Fruit fly (Drosophila melanogaster) whole organism, embryonic: ENCODE data around the gene CG9626.

Experiments
- Atf3 ChIP-seq: fragments of 200-800 bp; sonication (Bioruptor generic); optimal IDR thresholded peaks from 3 replicates; lab custom pipeline; 2016; ENCODE audit warnings: missing biosample characterization, missing genetic modification characterization
- Blimp-1 ChIP-seq: fragments of 200-800 bp; sonication (Bioruptor generic); optimal IDR thresholded peaks from 3 replicates; lab custom pipeline; 2018; ENCODE audit warnings: missing biosample characterization, missing genetic modification characterization, mild to moderate bottlenecking, moderate library complexity, missing genetic modification reagents
- CG10543 ChIP-seq: fragments of 200-800 bp; sonication (Bioruptor generic); optimal IDR thresholded peaks from 3 replicates; lab custom pipeline; 2017; ENCODE audit warnings: missing biosample characterization, mild to moderate bottlenecking, missing genetic modification characterization, moderate library complexity
- CG11504 ChIP-seq: fragments of 200-800 bp; sonication (Bioruptor generic); optimal IDR thresholded peaks from 3 replicates; lab custom pipeline; 2019; ENCODE audit warnings: missing biosample characterization, mild to moderate bottlenecking, missing genetic modification characterization, moderate library complexity
- CG12071 ChIP-seq: fragments of 200-800 bp; sonication (Bioruptor generic); optimal IDR thresholded peaks from 3 replicates; lab custom pipeline; 2018; ENCODE audit warnings: missing biosample characterization, mild to moderate bottlenecking, missing genetic modification characterization
- CG1233 ChIP-seq: fragments of 200-800 bp; sonication (Bioruptor generic); optimal IDR thresholded peaks from 4 replicates; lab custom pipeline; 2018; ENCODE audit warnings: missing biosample characterization, mild to moderate bottlenecking, missing genetic modification characterization
- CG17361 ChIP-seq: fragments of 200-800 bp; sonication (Bioruptor generic); IDR thresholded peaks from 3 replicates; pipeline ENCODE4 v1.3.6; 2022; ENCODE audit warnings: missing biosample characterization, missing genetic modification characterization
- CG31365 ChIP-seq: fragments of 200-800 bp; sonication (Bioruptor generic); optimal IDR thresholded peaks from 2 replicates; lab custom pipeline; 2018; ENCODE audit warnings: missing biosample characterization, mild to moderate bottlenecking, missing genetic modification characterization
- CG3163 ChIP-seq: fragments of 200-800 bp; sonication (Bioruptor generic); optimal IDR thresholded peaks from 3 replicates; lab custom pipeline; 2016; ENCODE audit warnings: missing biosample characterization, missing genetic modification characterization
- CG3281 ChIP-seq: fragments of 200-800 bp; sonication (Bioruptor generic); optimal IDR thresholded peaks from 3 replicates; lab custom pipeline; 2017; ENCODE audit warnings: missing biosample characterization, mild to moderate bottlenecking, missing genetic modification characterization
- CG4617 ChIP-seq: fragments of 200-800 bp; sonication (Bioruptor generic); optimal IDR thresholded peaks from 3 replicates; lab custom pipeline; 2016; ENCODE audit warnings: missing biosample characterization, missing genetic modification characterization, borderline replicate concordance
- CG4707 ChIP-seq: fragments of 200-800 bp; sonication (Bioruptor generic); optimal IDR thresholded peaks from 2 replicates; lab custom pipeline; 2018; ENCODE audit warnings: missing biosample characterization, mild to moderate bottlenecking, missing genetic modification characterization, moderate library complexity
- CG6175 ChIP-seq: fragments of 200-800 bp; sonication (Bioruptor generic); IDR thresholded peaks from 3 replicates; pipeline ENCODE4 v1.3.6; 2022; ENCODE audit warnings: missing biosample characterization, missing genetic modification characterization
- CG6272 ChIP-seq: fragments of 200-800 bp; sonication (Bioruptor generic); IDR thresholded peaks from 2 replicates; pipeline ENCODE4 v1.3.6; 2022; ENCODE audit warnings: missing biosample characterization, missing genetic modification characterization
- CG6765 ChIP-seq: fragments of 200-800 bp; sonication (Bioruptor generic); optimal IDR thresholded peaks from 3 replicates; lab custom pipeline; 2017; ENCODE audit warnings: missing biosample characterization, mild to moderate bottlenecking, missing genetic modification characterization
- CG7271 ChIP-seq: fragments of 200-800 bp; sonication (Bioruptor generic); optimal IDR thresholded peaks from 2 replicates; lab custom pipeline; 2018; ENCODE audit warnings: missing biosample characterization, mild to moderate bottlenecking, missing genetic modification characterization, moderate library complexity
- D19B ChIP-seq: fragments of 200-800 bp; sonication (Bioruptor generic); optimal IDR thresholded peaks from 2 replicates; lab custom pipeline; 2017; ENCODE audit warnings: missing biosample characterization, mild to moderate bottlenecking, missing genetic modification characterization
- E2f1 ChIP-seq: fragments of 200-800 bp; sonication (Bioruptor generic); IDR thresholded peaks from 2 replicates; pipeline ENCODE4 v1.3.6; 2022; ENCODE audit warnings: missing biosample characterization, missing genetic modification characterization
- Hey ChIP-seq: fragments of 200-800 bp; sonication (Bioruptor generic); optimal IDR thresholded peaks from 3 replicates; lab custom pipeline; 2018; ENCODE audit warnings: missing biosample characterization, mild to moderate bottlenecking, missing genetic modification characterization
- Hr39 ChIP-seq: fragments of >200 bp; optimal IDR thresholded peaks from 2 replicates; lab custom pipeline; 2017
- Hsf ChIP-seq: fragments of 200-800 bp; sonication (Bioruptor generic); optimal IDR thresholded peaks from 3 replicates; lab custom pipeline; 2016; ENCODE audit warnings: missing biosample characterization, missing genetic modification characterization
- Med ChIP-seq: fragments of 200-800 bp; sonication (Bioruptor generic); peaks from one replicate; lab custom pipeline; 2016; ENCODE audit warnings: missing biosample characterization, missing genetic modification characterization, mild to moderate bottlenecking, inconsistent platforms, moderate library complexity
- Neu2 ChIP-seq: fragments of 200-800 bp; sonication (Bioruptor generic); optimal IDR thresholded peaks from 3 replicates; lab custom pipeline; 2016; ENCODE audit warnings: missing biosample characterization, missing genetic modification characterization, borderline replicate concordance
- Oaz ChIP-seq: fragments of 200-800 bp; sonication (Bioruptor generic); IDR thresholded peaks from 2 replicates; pipeline ENCODE4 v1.3.6; 2022; ENCODE audit warnings: missing biosample characterization, missing genetic modification characterization
- Oli ChIP-seq: fragments of 200-800 bp; sonication (Bioruptor generic); optimal IDR thresholded peaks from 2 replicates; lab custom pipeline; 2018; ENCODE audit warnings: missing biosample characterization, mild to moderate bottlenecking, missing genetic modification characterization, moderate library complexity
- Pdp1 ChIP-seq, 2 experiments: fragments of 200-800 bp; sonication (Bioruptor generic); optimal IDR thresholded peaks; 3 replicates each; lab custom pipeline; 2016; ENCODE audit warnings: missing biosample characterization in 2 of 2, missing genetic modification characterization in 2 of 2, mild to moderate bottlenecking in 1 of 2, moderate library complexity in 1 of 2
- Vsx1 ChIP-seq: fragments of 200-800 bp; sonication (Bioruptor generic); optimal IDR thresholded peaks from 2 replicates; lab custom pipeline; 2017; ENCODE audit warnings: missing biosample characterization, mild to moderate bottlenecking, missing genetic modification characterization, missing genetic modification reagents
- ap ChIP-seq: fragments of 200-800 bp; sonication (Bioruptor generic); IDR thresholded peaks from 2 replicates; pipeline ENCODE4 v1.3.6; 2022; ENCODE audit warnings: missing biosample characterization, missing genetic modification characterization
- ara ChIP-seq: fragments of 200-800 bp; sonication (Bioruptor generic); IDR thresholded peaks from 2 replicates; pipeline ENCODE4 v1.3.6; 2022; ENCODE audit warnings: missing biosample characterization, missing genetic modification characterization
- ash1 ChIP-seq: fragments of 200-800 bp; sonication (Bioruptor generic); optimal IDR thresholded peaks from 2 replicates; lab custom pipeline; 2018; ENCODE audit warnings: missing biosample characterization, mild to moderate bottlenecking, missing genetic modification characterization
- az2 ChIP-seq: fragments of 200-800 bp; sonication (Bioruptor generic); optimal IDR thresholded peaks from 3 replicates; lab custom pipeline; 2016; ENCODE audit warnings: missing biosample characterization, missing genetic modification characterization
- fd102C ChIP-seq: fragments of 200-800 bp; sonication (Bioruptor generic); optimal IDR thresholded peaks from 2 replicates; lab custom pipeline; 2018; ENCODE audit warnings: missing biosample characterization, mild to moderate bottlenecking, missing genetic modification characterization, moderate library complexity
- fd3F ChIP-seq: fragments of 200-800 bp; sonication (Bioruptor generic); optimal IDR thresholded peaks from 2 replicates; lab custom pipeline; 2018; ENCODE audit warnings: missing biosample characterization, mild to moderate bottlenecking, missing genetic modification characterization, moderate library complexity
- gem ChIP-seq: fragments of 200-800 bp; sonication (Bioruptor generic); optimal IDR thresholded peaks from 2 replicates; lab custom pipeline; 2019; ENCODE audit warnings: missing biosample characterization, mild to moderate bottlenecking, missing genetic modification characterization, moderate library complexity
- gsb-n ChIP-seq: fragments of 200-800 bp; sonication (Bioruptor generic); optimal IDR thresholded peaks from 3 replicates; lab custom pipeline; 2018; ENCODE audit warnings: missing biosample characterization, mild to moderate bottlenecking, missing genetic modification characterization
- hbn ChIP-seq: fragments of 200-800 bp; sonication (Bioruptor generic); IDR thresholded peaks from 2 replicates; pipeline ENCODE4 v1.3.6; 2022; ENCODE audit warnings: missing biosample characterization, missing genetic modification characterization; ENCODE audit not compliant: partially characterized antibody
- hkb ChIP-seq, 2 experiments: fragments of 200-800 bp in 1 of 2; fragments of >200 bp in 1 of 2; sonication (Bioruptor generic) in 1 of 2; IDR thresholded peaks in 1 of 2; optimal IDR thresholded peaks in 1 of 2; 2 replicates each; pipeline versions ENCODE4 v1.3.6 to Lab custom; 2017 to 2022; ENCODE audit warnings: missing biosample characterization in 1 of 2, missing genetic modification characterization in 1 of 2
- lab ChIP-seq: fragments of 200-800 bp; sonication (Bioruptor generic); optimal IDR thresholded peaks from 3 replicates; lab custom pipeline; 2017; ENCODE audit warnings: missing biosample characterization, missing genetic modification characterization, mild to moderate bottlenecking, moderate library complexity, missing genetic modification reagents
- lola ChIP-seq, 3 experiments: fragments of >200 bp in 2 of 3; fragments of 200-800 bp in 1 of 3; sonication (Bioruptor generic) in 1 of 3; optimal IDR thresholded peaks; 2 replicates each; lab custom pipeline; 2017 to 2019; ENCODE audit warnings: missing biosample characterization in 3 of 3, missing genetic modification characterization in 3 of 3, mild to moderate bottlenecking in 1 of 3, moderate library complexity in 1 of 3
- mld ChIP-seq: fragments of 200-800 bp; sonication (Bioruptor generic); IDR thresholded peaks from 3 replicates; pipeline ENCODE4 v1.3.6; 2022; ENCODE audit warnings: missing biosample characterization, missing genetic modification characterization; ENCODE audit not compliant: partially characterized antibody
- nerfin-2 ChIP-seq: fragments of 200-800 bp; sonication (Bioruptor generic); IDR thresholded peaks from 2 replicates; pipeline ENCODE4 v1.3.6; 2022; ENCODE audit warnings: missing biosample characterization, missing genetic modification characterization; ENCODE audit not compliant: partially characterized antibody
- odd ChIP-seq: fragments of 200-800 bp; sonication (Bioruptor generic); optimal IDR thresholded peaks from 2 replicates; lab custom pipeline; 2017; ENCODE audit warnings: missing biosample characterization, mild to moderate bottlenecking, missing genetic modification characterization
- pzg ChIP-seq: fragments of 200-800 bp; sonication (Bioruptor generic); optimal IDR thresholded peaks from 3 replicates; lab custom pipeline; 2018; ENCODE audit warnings: missing biosample characterization, mild to moderate bottlenecking, missing genetic modification characterization, moderate library complexity
- repo ChIP-seq: fragments of 200-800 bp; sonication (Bioruptor generic); optimal IDR thresholded peaks from 2 replicates; lab custom pipeline; 2016; ENCODE audit warnings: missing biosample characterization, missing genetic modification characterization
- sna ChIP-seq: fragments of 200-800 bp; sonication (Bioruptor generic); IDR thresholded peaks from 2 replicates; pipeline ENCODE4 v1.3.6; 2022; ENCODE audit warnings: missing biosample characterization, missing genetic modification characterization; ENCODE audit not compliant: partially characterized antibody
- sob ChIP-seq: fragments of 200-800 bp; sonication (Bioruptor generic); IDR thresholded peaks from 2 replicates; pipeline ENCODE4 v1.3.6; 2022; ENCODE audit warnings: missing biosample characterization, missing genetic modification characterization
- sr ChIP-seq: fragments of 200-800 bp; sonication (Bioruptor generic); IDR thresholded peaks from 3 replicates; pipeline ENCODE4 v1.3.6; 2022; ENCODE audit warnings: missing biosample characterization, missing genetic modification characterization

The CG9626 gene

dm6 chr3R:8264302-8265080, 36.3 kb downstream of the CG9626 start, which contains the start of the genes RPA1 and Mcm2 (continued):
- TF ChIP-seq lola (GFP tag; optimal IDR thresholded peaks at IDR 0.05; lab: Kevin White, UChicago) (peak in 1 of 3 experiments; percentile 79), Neu2 (no peak), hbn (no peak), odd (GFP tag; lab: Kevin White, UChicago) (no peak), fd3F (GFP tag; lab: Kevin White, UChicago) (peak; percentile 74), Hr39 (lab: Kevin White, UChicago) (no peak), ash1 (no peak), CG10543 (GFP tag; lab: Kevin White, UChicago) (peak; percentile 89), CG6765 (GFP tag; lab: Kevin White, UChicago) (peak; percentile 56), Hey (tag; lab: Kevin White, UChicago) (no peak), Oli (tag; lab: Kevin White, UChicago) (peak; percentile 71), CG1233 (GFP tag; lab: Kevin White, UChicago) (peak; percentile 73), ara (GFP tag; lab: Robert Waterston, UW) (peak; percentile 56), CG17361 (GFP tag; lab: Robert Waterston, UW) (peak; percentile 95), CG12071 (GFP tag; lab: Kevin White, UChicago) (no peak), lab (GFP tag; lab: Kevin White, UChicago) (no peak), repo (GFP tag; lab: Kevin White, UChicago) (no peak), az2 (GFP tag; lab: Kevin White, UChicago) (peak; percentile 81), Oaz (GFP tag; lab: Robert Waterston, UW) (0 out of 2 replicates have a peak, but pooled peaks have one; percentile 29), CG3281 (GFP tag; lab: Kevin White, UChicago) (peak; percentile 76), E2f1 (peak; percentile 93), CG6272 (GFP tag; lab: Robert Waterston, UW) (peak; percentile 79), D19B (peak; percentile 67), CG3163 (GFP tag; lab: Kevin White, UChicago) (peak; percentile 22), CG31365 (tag; lab: Kevin White, UChicago) (peak; percentile 86), Vsx1 (no peak), sr (GFP tag; lab: Robert Waterston, UW) (peak; percentile 52; the same call in 1 of the 3 replicates), sob (GFP tag; lab: Robert Waterston, UW) (peak; percentile 72), CG6175 (GFP tag; lab: Robert Waterston, UW) (peak; percentile 67; the same call in 2 of the 3 replicates), Blimp-1 (GFP tag; lab: Kevin White, UChicago) (peak; percentile 50), Med (GFP tag; lab: Kevin White, UChicago) (peak; percentile 88), Hsf (GFP tag; lab: Kevin White, UChicago) (peak; percentile 74), sna (GFP tag; lab: Robert Waterston, UW) (no peak), mld (GFP tag; lab: Robert Waterston, UW) (no peak), gem (tag; lab: Kevin White, UChicago) (peak; percentile 84), CG7271 (tag; lab: Kevin White, UChicago) (no peak), fd102C (no peak), gsb-n (tag; lab: Kevin White, UChicago) (peak; percentile 33), CG11504 (tag; lab: Kevin White, UChicago) (peak; percentile 83), Pdp1 (GFP tag; optimal IDR thresholded peaks at IDR 0.05; lab: Kevin White, UChicago) (peak in 1 of 2 experiments; percentile 70), CG4617 (GFP tag; lab: Kevin White, UChicago) (peak; percentile 41), Atf3 (GFP tag; lab: Kevin White, UChicago) (no peak), nerfin-2 (GFP tag; lab: Robert Waterston, UW) (no peak), CG4707 (no peak), pzg (GFP tag; lab: Kevin White, UChicago) (peak; percentile 49), ap (GFP tag; lab: Robert Waterston, UW) (peak; percentile 60), hkb (optimal IDR thresholded peaks at IDR 0.05; lab: Kevin White, UChicago) (no peak), hkb (GFP tag; IDR thresholded peaks at IDR 0.05; lab: Robert Waterston, UW) (no peak; the same call in 1 of the 2 replicates)
